Worm (Caenorhabditis elegans): ENCODE data around the gene Y60A9.3.

The Y60A9.3 gene

ce11 chrX:14359571-14359970 lies 23.5 kb upstream of the Y60A9.3 start:
- TF ChIP-seq skn-1 (tag; optimal IDR thresholded peaks at IDR 0.05), result no peak
- peak in 1 of 2 experiments; percentile 96 for TF ChIP-seq unc-62 (GFP tag; optimal IDR thresholded peaks at IDR 0.05 in 1 of 2)
- TF ChIP-seq unc-62 (tag; optimal IDR thresholded peaks at IDR 0.05), result no peak
- TF ChIP-seq hlh-30 (tag; optimal IDR thresholded peaks at IDR 0.05; ENCODE audit: insufficient read depth), result peak; percentile 38
- peak; percentile 17; the same call in 1 of the 2 replicates for TF ChIP-seq set-16 (GFP tag; IDR thresholded peaks at IDR 0.05)

ce11 chrX:14366081-14366480 lies 17.0 kb upstream of the Y60A9.3 start:
- TF ChIP-seq aha-1 (tag) (peak; percentile 21), F37D6.2 (tag; optimal IDR thresholded peaks at IDR 0.05) (no peak)

ce11 chrX:14370314-14370713 lies 12.7 kb upstream of the Y60A9.3 start, which contains the start of gene irk-3:
Gene irk-3, minus strand, starts transcription at chrX:14370414.
- TF ChIP-seq dmd-9 (GFP tag; IDR thresholded peaks at IDR 0.05), result no peak
- no peak for TF ChIP-seq lim-7 (GFP tag; IDR thresholded peaks at IDR 0.05)
- TF ChIP-seq fos-1 (tag; optimal IDR thresholded peaks at IDR 0.05), result no peak
- TF ChIP-seq nhr-111 (GFP tag; optimal IDR thresholded peaks at IDR 0.05), result no peak
- TF ChIP-seq aha-1 (tag), result peak; percentile 23

- no peak for TF ChIP-seq zfp-2 (tag; optimal IDR thresholded peaks at IDR 0.05)
Observed at ce11 chrX:14377169-14377568, 5.9 kb upstream of the Y60A9.3 start, which contains the start of gene Y60A9A.1. Gene Y60A9A.1, minus strand, starts transcription at chrX:14377269.

- TF ChIP-seq mxl-2 (GFP tag; conservative IDR thresholded peaks at IDR 0.05) (0 out of 2 replicates have a peak, but pooled peaks have one; percentile 55), dmd-8 (GFP tag; IDR thresholded peaks at IDR 0.05) (peak; percentile 63; the same call in 1 of the 2 replicates), Y105C5A.15 (GFP tag; IDR thresholded peaks at IDR 0.05) (peak; percentile 49; the same call in 1 of the 2 replicates), madf-5 (GFP tag; IDR thresholded peaks at IDR 0.05) (peak in 1 of 2 experiments; percentile 83; a peak in 1 of 4 replicates), Y75B8A.6 (GFP tag; IDR thresholded peaks at IDR 0.05) (0 out of 2 replicates have a peak, but pooled peaks have one; percentile 17)
Observed at ce11 chrX:14386670-14387069, 3.6 kb downstream of the Y60A9.3 start.

ce11 chrX:14387752-14388151 lies 4.7 kb downstream of the Y60A9.3 start:
- 0 out of 2 replicates have a peak, but pooled peaks have one; percentile 57 for TF ChIP-seq F26F4.8 (GFP tag; conservative IDR thresholded peaks at IDR 0.05)

- TF ChIP-seq aly-2 (tag; optimal IDR thresholded peaks at IDR 0.05) (no peak), ama-1 (optimal IDR thresholded peaks at IDR 0.05) (no peak)
Observed at ce11 chrX:14395267-14395666, 12.2 kb downstream of the Y60A9.3 start, which contains the start of gene Y60A9.1. Gene Y60A9.1, minus strand, starts transcription at chrX:14395367.

- TF ChIP-seq lir-3 (tag; optimal IDR thresholded peaks at IDR 0.05), result no peak
- no peak for TF ChIP-seq T20F7.1 (GFP tag; optimal IDR thresholded peaks at IDR 0.05)
- no peak for TF ChIP-seq zfp-2 (tag; optimal IDR thresholded peaks at IDR 0.05)
- no peak for TF ChIP-seq dmd-6 (GFP tag; IDR thresholded peaks at IDR 0.05)
- TF ChIP-seq unc-62 (GFP tag; optimal IDR thresholded peaks at IDR 0.05 in 1 of 2), result peak in 1 of 2 experiments; percentile 84
- no peak for TF ChIP-seq unc-62 (tag; optimal IDR thresholded peaks at IDR 0.05)
- TF ChIP-seq saeg-2 (GFP tag; IDR thresholded peaks at IDR 0.05), result no peak
Observed at ce11 chrX:14399035-14399434, 16.0 kb downstream of the Y60A9.3 start.

ce11 chrX:14401230-14401629 lies 18.2 kb downstream of the Y60A9.3 start:
- TF ChIP-seq aha-1 (tag) (peak; percentile 95), ceh-20 (GFP tag; IDR thresholded peaks at IDR 0.05) (no peak), ceh-28 (tag; optimal IDR thresholded peaks at IDR 0.05) (no peak), hmg-1.1 (GFP tag; IDR thresholded peaks at IDR 0.05) (no peak)
